Worm (Caenorhabditis elegans) whole organism, mixed stage, embryonic: ENCODE data around the gene R13H4.7.

ENCODE experiments used
- M03D4.4 ChIP-seq: sonication (generic microtip); optimal IDR thresholded peaks from 2 replicates; lab custom pipeline; 2017; ENCODE audit warnings: mild to moderate bottlenecking, missing genetic modification characterization, missing compliant biosample characterization
- blmp-1 ChIP-seq: fragments of 150-350 bp; optimal IDR thresholded peaks from 2 replicates; lab custom pipeline; 2014; ENCODE audit warnings: missing biosample characterization, missing genetic modification characterization
- ceh-39 ChIP-seq: fragments of 150-350 bp; optimal IDR thresholded peaks from 2 replicates; lab custom pipeline; 2014; ENCODE audit warnings: missing biosample characterization, missing genetic modification characterization
- ceh-83 ChIP-seq: fragments of 200-800 bp; sonication (Bioruptor generic); optimal IDR thresholded peaks from 2 replicates; lab custom pipeline; 2018; ENCODE audit warnings: mild to moderate bottlenecking, missing genetic modification characterization, missing compliant biosample characterization
- ces-1 ChIP-seq: fragments of 150-350 bp; optimal IDR thresholded peaks from 2 replicates; lab custom pipeline; 2014; ENCODE audit warnings: missing biosample characterization, missing genetic modification reagents, missing genetic modification characterization
- cnd-1 ChIP-seq: fragments of 200-800 bp; sonication (Bioruptor generic); optimal IDR thresholded peaks from 2 replicates; lab custom pipeline; 2018; ENCODE audit warnings: mild to moderate bottlenecking, missing genetic modification characterization, missing compliant biosample characterization
- elt-1 ChIP-seq: sonication (generic microtip); optimal IDR thresholded peaks from 2 replicates; lab custom pipeline; 2017; ENCODE audit warnings: missing genetic modification characterization, mild to moderate bottlenecking, missing compliant biosample characterization, antibody characterized with exemption, moderate library complexity, borderline replicate concordance; ENCODE audit not compliant: insufficient read depth
- elt-3 ChIP-seq: fragments of 150-350 bp; optimal IDR thresholded peaks from 2 replicates; lab custom pipeline; 2014; ENCODE audit warnings: missing biosample characterization, missing genetic modification characterization
- flh-1 ChIP-seq: fragments of 200-800 bp; sonication (Bioruptor generic); optimal IDR thresholded peaks from 2 replicates; lab custom pipeline; 2018; ENCODE audit warnings: mild to moderate bottlenecking, missing genetic modification characterization, moderate library complexity, missing compliant biosample characterization
- ham-2 ChIP-seq: fragments of 200-800 bp; sonication (Bioruptor generic); optimal IDR thresholded peaks from 2 replicates; lab custom pipeline; 2018; ENCODE audit warnings: mild to moderate bottlenecking, missing genetic modification characterization, missing compliant biosample characterization
- hlh-1 ChIP-seq: fragments of 150-350 bp; optimal IDR thresholded peaks from 2 replicates; lab custom pipeline; 2014; ENCODE audit warnings: missing biosample characterization, missing genetic modification reagents, missing genetic modification characterization
- lin-13 ChIP-seq: fragments of 150-350 bp; optimal IDR thresholded peaks from 2 replicates; lab custom pipeline; 2014; ENCODE audit warnings: missing biosample characterization, missing genetic modification characterization
- lsy-2 ChIP-seq: fragments of 150-350 bp; optimal IDR thresholded peaks from 2 replicates; lab custom pipeline; 2014; ENCODE audit warnings: missing biosample characterization, missing genetic modification characterization
- mab-5 ChIP-seq: fragments of 150-350 bp; optimal IDR thresholded peaks from 2 replicates; lab custom pipeline; 2014; ENCODE audit warnings: missing biosample characterization, missing genetic modification characterization
- mep-1 ChIP-seq: fragments of 150-350 bp; optimal IDR thresholded peaks from 2 replicates; lab custom pipeline; 2017; ENCODE audit warnings: missing biosample characterization, missing genetic modification reagents, missing genetic modification characterization, inconsistent platforms
- mls-2 ChIP-seq: sonication (generic microtip); optimal IDR thresholded peaks from 2 replicates; lab custom pipeline; 2016; ENCODE audit warnings: mild to moderate bottlenecking, missing genetic modification characterization, moderate library complexity, missing compliant biosample characterization
- nhr-12 ChIP-seq: fragments of 150-350 bp; optimal IDR thresholded peaks from 2 replicates; lab custom pipeline; 2014; ENCODE audit warnings: missing biosample characterization, missing genetic modification characterization
- nhr-237 ChIP-seq: fragments of 150-350 bp; optimal IDR thresholded peaks from 2 replicates; lab custom pipeline; 2014; ENCODE audit warnings: missing biosample characterization, missing genetic modification characterization
- nhr-28 ChIP-seq: fragments of 150-350 bp; optimal IDR thresholded peaks from 2 replicates; lab custom pipeline; 2014; ENCODE audit warnings: missing biosample characterization, missing genetic modification characterization
- nhr-76 ChIP-seq: sonication (generic microtip); optimal IDR thresholded peaks from 2 replicates; lab custom pipeline; 2017; ENCODE audit warnings: missing biosample characterization, missing genetic modification characterization
- sem-2 ChIP-seq: fragments of 200-800 bp; sonication (Bioruptor generic); optimal IDR thresholded peaks from 2 replicates; lab custom pipeline; 2018; ENCODE audit warnings: mild to moderate bottlenecking, missing genetic modification characterization, missing compliant biosample characterization
- snpc-4 ChIP-seq: fragments of 150-350 bp; optimal IDR thresholded peaks from 2 replicates; lab custom pipeline; 2014; ENCODE audit warnings: missing biosample characterization, missing genetic modification characterization
- tbx-8 ChIP-seq: fragments of 200-800 bp; sonication (Bioruptor generic); optimal IDR thresholded peaks from 2 replicates; lab custom pipeline; 2018; ENCODE audit warnings: mild to moderate bottlenecking, missing genetic modification characterization, moderate library complexity, missing compliant biosample characterization
- unc-39 ChIP-seq: fragments of 150-350 bp; optimal IDR thresholded peaks from 2 replicates; lab custom pipeline; 2014; ENCODE audit warnings: missing biosample characterization, missing genetic modification characterization
- unc-62 ChIP-seq: fragments of 150-350 bp; optimal IDR thresholded peaks from 2 replicates; lab custom pipeline; 2014; ENCODE audit warnings: missing biosample characterization, missing genetic modification reagents, missing genetic modification characterization
- zip-8 ChIP-seq: fragments of 150-350 bp; optimal IDR thresholded peaks from 2 replicates; lab custom pipeline; 2014; ENCODE audit warnings: missing biosample characterization, missing genetic modification characterization
- ztf-11 ChIP-seq: fragments of 150-350 bp; optimal IDR thresholded peaks from 2 replicates; lab custom pipeline; 2014; ENCODE audit warnings: missing biosample characterization, missing genetic modification characterization

The R13H4.7 gene

ce11 chrV:11822461-11822939 lies 45.5 kb downstream of the R13H4.7 start, which contains the start of gene pyc-1:
Gene pyc-1, minus strand, starts transcription at chrV:11822529.
- no peak for TF ChIP-seq ztf-11 (tag; lab: Kevin White, UChicago)

DNA sequence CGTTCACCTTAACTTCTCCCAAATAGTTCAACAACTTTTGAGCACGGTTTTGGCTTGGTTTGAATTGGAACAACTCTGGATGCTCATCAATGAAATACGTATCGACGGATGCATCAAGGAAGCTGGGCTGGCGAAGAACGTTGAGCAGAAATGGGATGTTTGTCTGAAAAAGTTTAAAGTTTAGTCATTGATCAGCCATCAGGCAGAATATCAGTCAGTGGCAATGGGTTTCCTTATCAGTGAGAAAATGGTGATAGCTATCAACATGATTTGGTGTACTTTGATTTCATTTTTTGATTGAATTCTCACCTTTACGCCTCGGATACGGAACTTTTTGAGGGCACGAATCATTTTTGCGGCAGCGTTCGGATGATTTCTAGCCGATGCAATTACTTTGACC lies 47.5 kb downstream of the R13H4.7 start:
- TF ChIP-seq unc-39 (tag; lab: Kevin White, UChicago): no peak
- no peak for TF ChIP-seq lsy-2 (tag; lab: Kevin White, UChicago)
- TF ChIP-seq sem-2 (GFP tag; lab: Kevin White, UChicago): no peak
- no peak for TF ChIP-seq ceh-39 (tag; lab: Kevin White, UChicago)
- TF ChIP-seq ceh-83 (GFP tag; lab: Kevin White, UChicago): no peak
- no peak for TF ChIP-seq ztf-11 (tag; lab: Kevin White, UChicago)

ce11 chrV:11819451-11819850 lies 48.6 kb downstream of the R13H4.7 start:
- no peak for TF ChIP-seq snpc-4 (tag; lab: Kevin White, UChicago)
- TF ChIP-seq cnd-1 (tag; lab: Kevin White, UChicago): no peak
- no peak for TF ChIP-seq nhr-76 (tag; lab: Kevin White, UChicago)
- TF ChIP-seq hlh-1 (tag; lab: Kevin White, UChicago): no peak
- TF ChIP-seq ces-1 (GFP tag; lab: Kevin White, UChicago): no peak
- no peak for TF ChIP-seq tbx-8 (GFP tag; lab: Kevin White, UChicago)
- no peak for TF ChIP-seq zip-8
- no peak for TF ChIP-seq blmp-1 (tag; lab: Kevin White, UChicago)
- TF ChIP-seq mep-1: no peak
- no peak for TF ChIP-seq M03D4.4 (tag; lab: Kevin White, UChicago)
- no peak for TF ChIP-seq mab-5

- TF ChIP-seq sem-2 (GFP tag; lab: Kevin White, UChicago) (no peak), unc-62 (GFP tag; lab: Kevin White, UChicago) (no peak), nhr-237 (tag; lab: Kevin White, UChicago) (no peak), tbx-8 (GFP tag; lab: Kevin White, UChicago) (no peak), elt-1 (tag; lab: Kevin White, UChicago) (no peak), nhr-28 (tag; lab: Kevin White, UChicago) (no peak), ham-2 (GFP tag; lab: Kevin White, UChicago) (no peak), mls-2 (tag; lab: Kevin White, UChicago) (no peak), ztf-11 (tag; lab: Kevin White, UChicago) (no peak), zip-8 (no peak), blmp-1 (tag; lab: Kevin White, UChicago) (no peak), mab-5 (no peak), elt-3 (tag; lab: Kevin White, UChicago) (no peak)
Observed at ce11 chrV:11818786-11819185, 49.3 kb downstream of the R13H4.7 start.

- no peak for TF ChIP-seq nhr-12 (tag; lab: Kevin White, UChicago)
- TF ChIP-seq unc-62 (GFP tag; lab: Kevin White, UChicago): no peak
- no peak for TF ChIP-seq tbx-8 (GFP tag; lab: Kevin White, UChicago)
- TF ChIP-seq, all 35 proteins: peak for 0
Observed at ce11 chrV:11818064-11818463, 50.0 kb downstream of the R13H4.7 start.

ce11 chrV:11817263-11817726 lies 50.7 kb downstream of the R13H4.7 start:
- TF ChIP-seq ces-1 (GFP tag; lab: Kevin White, UChicago): no peak
- TF ChIP-seq cnd-1 (tag; lab: Kevin White, UChicago): no peak
- no peak for TF ChIP-seq ham-2 (GFP tag; lab: Kevin White, UChicago)
- no peak for TF ChIP-seq zip-8
- no peak for TF ChIP-seq mls-2 (tag; lab: Kevin White, UChicago)
- TF ChIP-seq flh-1: no peak
- no peak for TF ChIP-seq lin-13 (tag; lab: Kevin White, UChicago)
- TF ChIP-seq ztf-11 (tag; lab: Kevin White, UChicago): no peak
- no peak for TF ChIP-seq nhr-28 (tag; lab: Kevin White, UChicago)
- TF ChIP-seq ceh-83 (GFP tag; lab: Kevin White, UChicago): no peak
- TF ChIP-seq nhr-76 (tag; lab: Kevin White, UChicago): no peak
- no peak for TF ChIP-seq nhr-237 (tag; lab: Kevin White, UChicago)
- TF ChIP-seq sem-2 (GFP tag; lab: Kevin White, UChicago): no peak
- TF ChIP-seq unc-39 (tag; lab: Kevin White, UChicago): no peak
- TF ChIP-seq lsy-2 (tag; lab: Kevin White, UChicago): no peak
